Worm (Caenorhabditis elegans) whole organism, young adult: ENCODE data around the gene F15A4.10.
A peak's percentile ranks its signal among the peaks of the same experiment; 100 is the strongest.

Experiments
- C06A6.2 ChIP-seq: fragments of 200-800 bp; sonication (Bioruptor generic); conservative IDR thresholded peaks from 2 replicates; pipeline ENCODE4 v1.3.6; 2022; ENCODE audit warnings: missing genetic modification characterization, missing compliant biosample characterization
- F10E7.11 ChIP-seq: sonication (generic microtip); optimal IDR thresholded peaks from 2 replicates; lab custom pipeline; 2017; ENCODE audit warnings: mild to moderate bottlenecking, missing genetic modification characterization, moderate library complexity, missing compliant biosample characterization
- F33H1.4 ChIP-seq: fragments of 200-800 bp; sonication (Bioruptor generic); IDR thresholded peaks from 2 replicates; pipeline ENCODE4 v1.3.6; 2022; ENCODE audit warnings: missing genetic modification reagents, missing genetic modification characterization, missing compliant biosample characterization
- K11D2.4 ChIP-seq: fragments of 200-800 bp; sonication (Bioruptor generic); IDR thresholded peaks from 2 replicates; pipeline ENCODE4 v1.3.6; 2022; ENCODE audit warnings: missing genetic modification reagents, missing genetic modification characterization, missing compliant biosample characterization
- K12H6.12 ChIP-seq: fragments of 200-800 bp; sonication (Bioruptor generic); optimal IDR thresholded peaks from 2 replicates; lab custom pipeline; 2018; ENCODE audit warnings: mild to moderate bottlenecking, missing genetic modification characterization, missing compliant biosample characterization
- Y53F4B.3 ChIP-seq: fragments of 200-800 bp; sonication (Bioruptor generic); IDR thresholded peaks from 2 replicates; pipeline ENCODE4 v1.3.6; 2022; ENCODE audit warnings: missing genetic modification reagents, missing genetic modification characterization, missing compliant biosample characterization
- Y56A3A.18 ChIP-seq: fragments of 200-800 bp; sonication (Bioruptor generic); IDR thresholded peaks from 2 replicates; pipeline ENCODE4 v1.3.6; 2022; ENCODE audit warnings: missing genetic modification reagents, missing genetic modification characterization, missing compliant biosample characterization
- Y79H2A.3 ChIP-seq: fragments of 200-800 bp; sonication (Bioruptor generic); conservative IDR thresholded peaks from 2 replicates; pipeline ENCODE4 v1.3.6; 2022; ENCODE audit warnings: missing genetic modification reagents, missing genetic modification characterization, missing compliant biosample characterization
- aptf-3 ChIP-seq: fragments of 200-800 bp; sonication (Bioruptor generic); IDR thresholded peaks from 2 replicates; pipeline ENCODE4 v1.3.6; 2022; ENCODE audit warnings: missing genetic modification characterization, missing compliant biosample characterization
- atf-7 ChIP-seq: sonication (generic microtip); optimal IDR thresholded peaks from 2 replicates; lab custom pipeline; 2017; ENCODE audit warnings: mild to moderate bottlenecking, missing genetic modification characterization, missing compliant biosample characterization
- attf-6 ChIP-seq: fragments of 200-800 bp; sonication (Bioruptor generic); IDR thresholded peaks from 2 replicates; pipeline ENCODE4 v1.3.6; 2022; ENCODE audit warnings: missing genetic modification reagents, missing genetic modification characterization, missing compliant biosample characterization
- bed-1 ChIP-seq: fragments of 200-800 bp; sonication (Bioruptor generic); IDR thresholded peaks from 2 replicates; pipeline ENCODE4 v1.3.6; 2022; ENCODE audit warnings: missing genetic modification reagents, missing genetic modification characterization, missing compliant biosample characterization
- cebp-1 ChIP-seq, 2 experiments: fragments of 200-800 bp in 1 of 2; sonication (Bioruptor generic) in 1 of 2; sonication (generic microtip) in 1 of 2; IDR thresholded peaks in 1 of 2; optimal IDR thresholded peaks in 1 of 2; 2 replicates each; pipeline versions ENCODE4 v1.3.6 to Lab custom; 2017 to 2022; ENCODE audit warnings: missing compliant biosample characterization in 2 of 2, missing genetic modification characterization in 2 of 2, mild to moderate bottlenecking in 1 of 2, missing genetic modification reagents in 1 of 2, moderate library complexity in 1 of 2
- ceh-58 ChIP-seq: fragments of 200-800 bp; sonication (Bioruptor generic); IDR thresholded peaks from 2 replicates; pipeline ENCODE4 v1.3.6; 2022; ENCODE audit warnings: missing genetic modification characterization, missing compliant biosample characterization
- ceh-79 ChIP-seq: sonication (generic microtip); optimal IDR thresholded peaks from 2 replicates; lab custom pipeline; 2017; ENCODE audit warnings: mild to moderate bottlenecking, missing genetic modification characterization, missing compliant biosample characterization
- chd-7 ChIP-seq: sonication (generic microtip); optimal IDR thresholded peaks from 2 replicates; lab custom pipeline; 2016; ENCODE audit warnings: mild to moderate bottlenecking, missing genetic modification characterization, moderate library complexity, missing compliant biosample characterization
- dpl-1 ChIP-seq: fragments of 150-350 bp; optimal IDR thresholded peaks from 2 replicates; lab custom pipeline; 2014; ENCODE audit warnings: missing biosample characterization, missing genetic modification reagents, missing genetic modification characterization
- egl-18 ChIP-seq: fragments of 200-800 bp; sonication (Bioruptor generic); IDR thresholded peaks from 2 replicates; pipeline ENCODE4 v1.3.6; 2022; ENCODE audit warnings: missing genetic modification reagents, missing genetic modification characterization, missing compliant biosample characterization
- egl-44 ChIP-seq: fragments of 200-800 bp; sonication (Bioruptor generic); IDR thresholded peaks from 2 replicates; pipeline ENCODE4 v1.3.6; 2022; ENCODE audit warnings: missing genetic modification reagents, missing genetic modification characterization, missing compliant biosample characterization
- egrh-3 ChIP-seq: fragments of 200-800 bp; sonication (Bioruptor generic); IDR thresholded peaks from 2 replicates; pipeline ENCODE4 v1.3.6; 2022; ENCODE audit warnings: missing genetic modification reagents, missing genetic modification characterization, missing compliant biosample characterization
- fkh-3 ChIP-seq: sonication (generic microtip); optimal IDR thresholded peaks from 2 replicates; lab custom pipeline; 2016; ENCODE audit warnings: mild to moderate bottlenecking, missing genetic modification characterization, missing compliant biosample characterization
- hlh-26 ChIP-seq: fragments of 200-800 bp; sonication (Bioruptor generic); conservative IDR thresholded peaks from 2 replicates; pipeline ENCODE4 v1.3.6; 2022; ENCODE audit warnings: missing genetic modification reagents, missing genetic modification characterization, missing compliant biosample characterization
- hrde-1 ChIP-seq: sonication (generic microtip); optimal IDR thresholded peaks from 2 replicates; lab custom pipeline; 2016; ENCODE audit warnings: missing genetic modification characterization, mild to moderate bottlenecking, missing compliant biosample characterization, moderate library complexity, missing genotype, missing genetic modification reagents, borderline replicate concordance
- lin-35 ChIP-seq, 3 experiments: fragments of 150-350 bp in 2 of 3; sonication (generic microtip) in 1 of 3; optimal IDR thresholded peaks; 2 replicates each; lab custom pipeline; 2014 to 2018; ENCODE audit warnings: missing biosample characterization in 3 of 3, missing genetic modification characterization in 3 of 3, missing genetic modification reagents in 3 of 3
- lsl-1 ChIP-seq: fragments of 200-800 bp; sonication (Bioruptor generic); optimal IDR thresholded peaks from 2 replicates; lab custom pipeline; 2018; ENCODE audit warnings: mild to moderate bottlenecking, missing genetic modification characterization, moderate library complexity, missing compliant biosample characterization
- lsy-27 ChIP-seq: sonication (generic microtip); optimal IDR thresholded peaks from 2 replicates; lab custom pipeline; 2017; ENCODE audit warnings: missing genetic modification characterization, mild to moderate bottlenecking, missing compliant biosample characterization, antibody characterized with exemption, missing genotype, borderline replicate concordance; ENCODE audit not compliant: insufficient read depth
- madf-10 ChIP-seq: sonication (generic microtip); optimal IDR thresholded peaks from 2 replicates; lab custom pipeline; 2016; ENCODE audit warnings: mild to moderate bottlenecking, missing genetic modification characterization, missing compliant biosample characterization
- madf-6 ChIP-seq: fragments of 200-800 bp; sonication (Bioruptor generic); IDR thresholded peaks from 2 replicates; pipeline ENCODE4 v1.3.6; 2022; ENCODE audit warnings: missing genetic modification reagents, missing genetic modification characterization, missing compliant biosample characterization
- madf-8 ChIP-seq: fragments of 200-800 bp; sonication (Bioruptor generic); conservative IDR thresholded peaks from 2 replicates; pipeline ENCODE4 v1.3.6; 2022; ENCODE audit warnings: missing genetic modification reagents, missing genetic modification characterization, missing compliant biosample characterization
- mxl-1 ChIP-seq: sonication (generic microtip); optimal IDR thresholded peaks from 2 replicates; lab custom pipeline; 2016; ENCODE audit warnings: missing genetic modification characterization, missing compliant biosample characterization
- nfya-1 ChIP-seq: sonication (generic microtip); optimal IDR thresholded peaks from 2 replicates; lab custom pipeline; 2017; ENCODE audit warnings: antibody characterized with exemption, missing compliant biosample characterization, missing genetic modification characterization, borderline replicate concordance; ENCODE audit not compliant: insufficient read depth
- nhr-90 ChIP-seq: sonication (generic microtip); optimal IDR thresholded peaks from 2 replicates; lab custom pipeline; 2016; ENCODE audit warnings: missing genotype, mild to moderate bottlenecking, missing genetic modification characterization, missing compliant biosample characterization
- pha-4 ChIP-seq: fragments of 150-350 bp; sonication (generic microtip); optimal IDR thresholded peaks from 2 replicates; lab custom pipeline; 2014; ENCODE audit warnings: missing biosample characterization, missing genetic modification reagents, missing genetic modification characterization
- rcor-1 ChIP-seq: fragments of 200-800 bp; sonication (Bioruptor generic); IDR thresholded peaks from 2 replicates; pipeline ENCODE4 v1.3.6; 2022; ENCODE audit warnings: missing genetic modification reagents, missing genetic modification characterization, missing compliant biosample characterization
- repo-1 ChIP-seq: sonication (generic microtip); optimal IDR thresholded peaks from 2 replicates; lab custom pipeline; 2017; ENCODE audit warnings: mild to moderate bottlenecking, missing genetic modification characterization, missing compliant biosample characterization
- rpc-1 ChIP-seq, 2 experiments: fragments of 150-350 bp in 1 of 2; sonication (generic microtip) in 1 of 2; optimal IDR thresholded peaks; 2 replicates each; lab custom pipeline; 2014 to 2018; ENCODE audit warnings: missing biosample characterization in 1 of 2, missing genetic modification characterization in 1 of 2, missing genetic modification reagents in 1 of 2, missing genotype in 1 of 2
- sea-2 ChIP-seq: fragments of 200-800 bp; sonication (Bioruptor generic); IDR thresholded peaks from 2 replicates; pipeline ENCODE4 v1.3.6; 2022; ENCODE audit warnings: missing genetic modification characterization, missing compliant biosample characterization
- snpc-1.1 ChIP-seq: sonication (generic microtip); optimal IDR thresholded peaks from 2 replicates; lab custom pipeline; 2017; ENCODE audit warnings: missing genetic modification characterization, mild to moderate bottlenecking, missing compliant biosample characterization, antibody characterized with exemption, moderate library complexity, missing genotype, missing genetic modification reagents; ENCODE audit not compliant: insufficient read depth
- snpc-3.4 ChIP-seq: sonication (generic microtip); optimal IDR thresholded peaks from 2 replicates; lab custom pipeline; 2017; ENCODE audit warnings: missing genetic modification characterization, mild to moderate bottlenecking, missing compliant biosample characterization, antibody characterized with exemption, moderate library complexity, missing genotype, missing genetic modification reagents
- snpc-4 ChIP-seq, 5 experiments: fragments of 150-350 bp in 1 of 5; sonication (generic microtip) in 4 of 5; optimal IDR thresholded peaks; 2 replicates each; lab custom pipeline; 2014 to 2018; ENCODE audit warnings: missing genetic modification characterization in 5 of 5, missing biosample characterization in 3 of 5, antibody characterized with exemption in 2 of 5, mild to moderate bottlenecking in 2 of 5, missing compliant biosample characterization in 2 of 5, missing genotype in 2 of 5, moderate library complexity in 2 of 5, missing genetic modification reagents in 1 of 5
- somi-1 ChIP-seq: fragments of 200-800 bp; sonication (Bioruptor generic); optimal IDR thresholded peaks from 2 replicates; lab custom pipeline; 2018; ENCODE audit warnings: mild to moderate bottlenecking, missing genetic modification characterization, missing compliant biosample characterization
- unc-130 ChIP-seq: sonication (generic microtip); optimal IDR thresholded peaks from 2 replicates; lab custom pipeline; 2016; ENCODE audit warnings: missing genetic modification reagents, missing genetic modification characterization, missing compliant biosample characterization
- unc-62 ChIP-seq: fragments of 150-350 bp; optimal IDR thresholded peaks from 2 replicates; lab custom pipeline; 2014; ENCODE audit warnings: missing biosample characterization, missing genetic modification reagents, missing genetic modification characterization
- zfh-2 ChIP-seq: fragments of 200-800 bp; sonication (Bioruptor generic); conservative IDR thresholded peaks from 2 replicates; pipeline ENCODE4 v1.3.6; 2022; ENCODE audit warnings: missing genetic modification reagents, missing genetic modification characterization, missing compliant biosample characterization
- ztf-25 ChIP-seq: fragments of 200-800 bp; sonication (Bioruptor generic); IDR thresholded peaks from 2 replicates; pipeline ENCODE4 v1.3.6; 2022; ENCODE audit warnings: missing genetic modification reagents, missing genetic modification characterization, missing compliant biosample characterization
- ztf-26 ChIP-seq: sonication (generic microtip); optimal IDR thresholded peaks from 2 replicates; lab custom pipeline; 2017; ENCODE audit warnings: missing genetic modification characterization, missing compliant biosample characterization

F15A4.10 gene

ce11 chrII:12435202-12435872 is 49.6 kb downstream of the F15A4.10 start (continued):
- TF ChIP-seq atf-7 (no peak), Y79H2A.3 (GFP tag; lab: Robert Waterston, UW) (no peak), attf-6 (GFP tag; lab: Robert Waterston, UW) (no peak), aptf-3 (GFP tag; lab: Robert Waterston, UW) (no peak), snpc-3.4 (tag; lab: Kevin White, UChicago) (no peak), nhr-90 (no peak), nfya-1 (tag; lab: Kevin White, UChicago) (no peak), pha-4 (no peak), K11D2.4 (GFP tag; lab: Robert Waterston, UW) (no peak), rcor-1 (GFP tag; lab: Robert Waterston, UW) (no peak), C06A6.2 (GFP tag; lab: Robert Waterston, UW) (no peak), dpl-1 (GFP tag; lab: Kevin White, UChicago) (no peak), sea-2 (GFP tag; lab: Robert Waterston, UW) (no peak), snpc-4 (GFP tag; optimal IDR thresholded peaks at IDR 0.05; lab: Kevin White, UChicago) (no peak), snpc-4 (tag; optimal IDR thresholded peaks at IDR 0.05; lab: Kevin White, UChicago) (peak in 2 of 4 experiments; percentile 36 to 75), ztf-25 (GFP tag; lab: Robert Waterston, UW) (0 out of 2 replicates have a peak, but pooled peaks have one; percentile 32), bed-1 (GFP tag; lab: Robert Waterston, UW) (no peak), mxl-1 (tag; lab: Kevin White, UChicago) (no peak), hlh-26 (GFP tag; lab: Robert Waterston, UW) (no peak), lin-35 (GFP tag; optimal IDR thresholded peaks at IDR 0.05; lab: Kevin White, UChicago) (no peak), fkh-3 (tag; lab: Kevin White, UChicago) (no peak), lsl-1 (no peak), egl-44 (GFP tag; lab: Robert Waterston, UW) (no peak), chd-7 (tag; lab: Kevin White, UChicago) (no peak), rpc-1 (optimal IDR thresholded peaks at IDR 0.05; lab: Kevin White, UChicago) (peak; percentile 62), rpc-1 (tag; optimal IDR thresholded peaks at IDR 0.05; lab: Kevin White, UChicago) (peak; percentile 75), F10E7.11 (no peak), K12H6.12 (no peak), unc-62 (GFP tag; lab: Kevin White, UChicago) (no peak), F33H1.4 (GFP tag; lab: Robert Waterston, UW) (peak; percentile 22; the same call in 1 of the 2 replicates), egl-18 (GFP tag; lab: Robert Waterston, UW) (no peak), cebp-1 (GFP tag; IDR thresholded peaks at IDR 0.05; lab: Robert Waterston, UW) (no peak), cebp-1 (tag; optimal IDR thresholded peaks at IDR 0.05; lab: Kevin White, UChicago) (no peak), unc-130 (GFP tag; lab: Kevin White, UChicago) (no peak), Y56A3A.18 (GFP tag; lab: Robert Waterston, UW) (no peak), repo-1 (no peak), lsy-27 (tag; lab: Kevin White, UChicago) (no peak), ztf-26 (tag; lab: Kevin White, UChicago) (no peak), madf-6 (GFP tag; lab: Robert Waterston, UW) (no peak), ceh-79 (tag; lab: Kevin White, UChicago) (no peak), snpc-1.1 (tag; lab: Kevin White, UChicago) (no peak), egrh-3 (GFP tag; lab: Robert Waterston, UW) (no peak), hrde-1 (no peak), madf-10 (no peak), madf-8 (GFP tag; lab: Robert Waterston, UW) (no peak), somi-1 (GFP tag; lab: Kevin White, UChicago) (no peak), ceh-58 (no peak), Y53F4B.3 (GFP tag; lab: Robert Waterston, UW) (no peak), zfh-2 (GFP tag; lab: Robert Waterston, UW) (peak; percentile 81)
